Worm (Caenorhabditis elegans): ENCODE data around the gene C07D10.1.

Gene C07D10.1

DNA sequence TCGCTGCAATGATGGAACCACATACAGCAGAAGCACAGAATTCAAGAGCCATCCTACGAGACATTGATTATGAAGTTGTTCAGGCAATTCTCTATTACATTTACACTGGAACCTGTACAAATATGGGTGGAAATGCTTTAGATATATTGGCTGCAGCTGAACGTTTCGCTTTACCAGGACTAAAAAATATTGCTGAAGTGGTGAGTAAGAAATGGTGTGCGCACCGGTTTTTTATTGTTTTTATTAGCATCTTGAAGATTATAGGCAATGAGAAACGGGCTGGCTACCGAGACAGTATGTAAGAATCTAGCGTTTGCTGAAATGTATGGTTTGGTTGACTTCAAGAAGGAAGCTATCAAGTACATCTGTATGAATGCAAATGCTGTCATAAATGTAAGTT lies 2.7 kb upstream of the C07D10.1 start:
- TF ChIP-seq zip-5 (tag; optimal IDR thresholded peaks at IDR 0.05) (no peak), syd-9 (tag; optimal IDR thresholded peaks at IDR 0.05) (no peak), rnt-1 (tag; optimal IDR thresholded peaks at IDR 0.05) (no peak), ahr-1 (tag; optimal IDR thresholded peaks at IDR 0.05) (no peak), ceh-18 (tag; optimal IDR thresholded peaks at IDR 0.05) (no peak)

DNA sequence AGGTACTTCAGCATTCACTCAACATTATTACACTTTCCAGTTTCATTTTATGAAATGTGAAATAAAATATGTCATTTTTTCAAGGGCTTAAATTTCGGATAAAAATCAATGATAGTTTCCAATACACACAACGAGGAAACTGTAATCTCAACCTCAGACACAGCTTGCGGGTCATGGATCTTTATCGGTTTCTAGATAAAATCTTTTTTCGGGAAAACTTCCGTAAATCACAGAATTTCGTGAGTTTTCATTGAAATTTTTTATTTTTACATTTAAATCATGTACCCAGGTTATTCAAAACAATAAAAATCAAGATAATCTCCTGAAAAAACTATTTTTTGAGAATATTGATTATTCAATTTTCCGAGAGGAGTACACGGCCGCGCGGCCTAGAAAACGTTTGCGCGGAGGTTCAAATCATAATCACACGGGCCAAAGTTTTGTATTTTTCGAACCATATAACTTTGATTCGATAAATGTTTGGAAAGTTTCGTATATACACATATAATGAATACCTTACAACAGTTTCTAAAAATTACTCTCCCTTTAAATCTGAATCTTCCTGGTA lies 1.5 kb upstream of the C07D10.1 start:
- TF ChIP-seq ceh-31 (tag; optimal IDR thresholded peaks at IDR 0.05) (peak; percentile 4), ets-4 (tag; optimal IDR thresholded peaks at IDR 0.05) (peak; percentile 45), ceh-14 (tag; optimal IDR thresholded peaks at IDR 0.05) (no peak), pax-1 (tag; optimal IDR thresholded peaks at IDR 0.05) (no peak)

DNA sequence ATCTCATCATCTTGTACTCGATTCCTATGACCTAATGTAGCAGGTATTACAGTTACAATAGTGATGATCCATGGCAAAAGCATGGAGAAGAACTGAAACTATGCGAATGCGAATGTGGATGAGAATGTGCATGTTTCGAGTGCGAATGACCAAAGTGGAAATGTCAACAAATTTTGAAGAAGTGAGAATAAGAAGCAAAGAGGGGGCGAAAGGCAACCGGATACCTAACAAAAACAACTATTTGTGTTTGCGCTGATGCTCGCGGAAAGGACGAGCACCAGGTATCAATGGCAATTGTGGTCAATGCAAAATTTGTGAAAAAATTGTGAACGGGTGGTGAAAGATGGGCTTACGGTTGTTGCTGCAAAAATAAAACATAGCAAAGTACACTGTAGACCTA lies 3.8 kb downstream of the C07D10.1 start, which contains the start of gene nas-7:
Gene nas-7 (minus strand): TSS at position 101 of the 400 bp plus-strand sequence.
- TF ChIP-seq sox-2 (GFP tag; IDR thresholded peaks at IDR 0.05) = no peak
- no peak for TF ChIP-seq hlh-13 (GFP tag; optimal IDR thresholded peaks at IDR 0.05)
- TF ChIP-seq ceh-19 (GFP tag; optimal IDR thresholded peaks at IDR 0.05) = no peak
- no peak for TF ChIP-seq mec-3 (tag; optimal IDR thresholded peaks at IDR 0.05; ENCODE audit: borderline replicate concordance)

DNA sequence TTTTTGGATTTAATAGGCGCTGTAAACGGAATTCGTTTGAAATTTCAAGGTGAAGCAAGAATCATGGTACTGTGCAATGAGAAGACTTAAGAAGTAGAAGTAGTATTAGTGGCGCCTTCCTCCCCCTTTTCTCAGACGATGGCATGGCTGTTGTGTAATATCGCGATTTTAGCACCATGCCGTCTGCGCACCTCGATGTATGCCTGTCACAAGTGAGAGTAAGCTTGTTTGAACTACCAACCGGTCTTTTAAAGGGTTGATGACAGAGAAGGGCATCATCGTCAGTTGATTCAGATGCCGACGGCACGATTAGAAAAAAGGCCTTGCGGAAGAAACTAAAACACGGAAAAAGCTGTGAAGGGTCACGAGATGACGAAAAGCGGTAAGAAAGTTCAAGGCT lies 5.2 kb downstream of the C07D10.1 start:
- TF ChIP-seq hlh-30 (tag; optimal IDR thresholded peaks at IDR 0.05; ENCODE audit: insufficient read depth) (peak; percentile 36), fkh-6 (tag; optimal IDR thresholded peaks at IDR 0.05) (no peak), ceh-31 (tag; optimal IDR thresholded peaks at IDR 0.05) (no peak)

DNA sequence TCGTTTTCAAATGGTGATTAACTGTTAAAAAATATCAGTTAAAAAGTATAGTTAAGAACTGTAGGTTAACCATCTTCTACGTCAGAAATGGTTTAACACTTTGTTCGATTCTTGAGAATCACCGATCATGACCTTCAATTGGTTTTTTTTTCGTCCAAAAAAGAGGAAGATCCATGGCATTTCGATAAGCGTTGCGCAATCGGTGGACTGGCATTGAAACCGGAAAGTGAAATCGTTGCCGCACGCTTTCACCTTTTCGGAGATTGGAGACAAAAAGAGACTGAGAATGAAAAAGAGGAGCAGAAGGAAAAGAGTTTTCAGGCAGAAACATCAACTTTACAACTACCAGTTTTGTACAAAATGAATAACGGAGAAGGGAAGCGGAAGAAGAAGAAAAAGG lies 6.5 kb downstream of the C07D10.1 start:
- TF ChIP-seq nfya-1 (tag; optimal IDR thresholded peaks at IDR 0.05) (no peak), gmeb-2 (tag; optimal IDR thresholded peaks at IDR 0.05) (no peak), che-1 (tag; optimal IDR thresholded peaks at IDR 0.05) (no peak), pat-9 (tag; optimal IDR thresholded peaks at IDR 0.05) (no peak), lin-11 (tag; optimal IDR thresholded peaks at IDR 0.05) (no peak), hlh-13 (GFP tag; optimal IDR thresholded peaks at IDR 0.05) (no peak), ceh-45 (GFP tag; IDR thresholded peaks at IDR 0.05) (no peak), K02D7.2 (tag; optimal IDR thresholded peaks at IDR 0.05) (no peak), hlh-30 (tag; optimal IDR thresholded peaks at IDR 0.05; ENCODE audit: insufficient read depth) (no peak), unc-3 (GFP tag; conservative IDR thresholded peaks at IDR 0.05) (no peak), unc-3 (tag; optimal IDR thresholded peaks at IDR 0.05) (no peak), C08G9.2 (tag; optimal IDR thresholded peaks at IDR 0.05) (no peak), elt-4 (tag; optimal IDR thresholded peaks at IDR 0.05) (no peak), unc-42 (tag; optimal IDR thresholded peaks at IDR 0.05) (no peak), ama-1 (optimal IDR thresholded peaks at IDR 0.05) (no peak), rnt-1 (tag; optimal IDR thresholded peaks at IDR 0.05) (no peak), ceh-19 (GFP tag; optimal IDR thresholded peaks at IDR 0.05) (no peak), eyg-1 (tag; optimal IDR thresholded peaks at IDR 0.05) (no peak), elt-2 (tag; optimal IDR thresholded peaks at IDR 0.05) (no peak), ceh-34 (tag; optimal IDR thresholded peaks at IDR 0.05) (no peak)

DNA sequence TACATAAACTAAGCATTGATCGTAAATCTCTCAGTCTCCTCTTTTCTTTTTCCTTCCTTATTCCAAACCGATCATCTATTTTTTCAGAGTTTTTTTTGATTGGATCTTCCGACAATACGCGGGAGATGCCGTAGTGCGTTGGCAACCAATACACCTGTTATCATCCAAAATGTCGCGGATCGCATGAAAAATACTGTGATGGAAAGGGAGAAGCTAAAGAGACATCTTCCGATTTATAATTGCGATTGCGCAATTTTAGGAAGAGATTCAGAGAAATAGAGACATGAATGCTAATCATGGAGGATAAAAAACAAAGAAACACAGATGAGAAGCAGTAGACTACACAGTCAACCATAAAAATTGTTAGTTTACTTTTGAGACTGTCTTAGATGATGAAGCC lies 7.6 kb downstream of the C07D10.1 start:
- TF ChIP-seq ceh-34 (tag; optimal IDR thresholded peaks at IDR 0.05) (no peak), ets-4 (tag; optimal IDR thresholded peaks at IDR 0.05) (no peak), mec-3 (tag; optimal IDR thresholded peaks at IDR 0.05; ENCODE audit: borderline replicate concordance) (no peak), C08G9.2 (tag; optimal IDR thresholded peaks at IDR 0.05) (no peak), ceh-30 (tag; optimal IDR thresholded peaks at IDR 0.05) (no peak), ceh-24 (tag; optimal IDR thresholded peaks at IDR 0.05) (no peak), pqm-1 (tag; optimal IDR thresholded peaks at IDR 0.05) (no peak), ceh-18 (tag; optimal IDR thresholded peaks at IDR 0.05) (no peak), rnt-1 (tag; optimal IDR thresholded peaks at IDR 0.05) (no peak), odd-2 (tag; optimal IDR thresholded peaks at IDR 0.05) (no peak), ceh-45 (GFP tag; IDR thresholded peaks at IDR 0.05) (no peak), dve-1 (tag; optimal IDR thresholded peaks at IDR 0.05) (no peak), fkh-6 (tag; optimal IDR thresholded peaks at IDR 0.05) (no peak), hlh-30 (tag; optimal IDR thresholded peaks at IDR 0.05; ENCODE audit: insufficient read depth) (no peak), Y22D7AL.16 (tag; optimal IDR thresholded peaks at IDR 0.05) (no peak), ceh-9 (tag; optimal IDR thresholded peaks at IDR 0.05) (no peak)

All from whole organism, late embryonic.